Worm (Caenorhabditis elegans) whole organism, young adult: ENCODE data around the gene C27D9.1.

Experiments
- B0019.2 ChIP-seq: fragments of 200-800 bp; sonication (Bioruptor generic); conservative IDR thresholded peaks from 2 replicates; pipeline ENCODE4 v1.3.6; 2022; ENCODE audit warnings: missing genetic modification reagents, missing genetic modification characterization, missing compliant biosample characterization
- F52B5.7 ChIP-seq: sonication (generic microtip); optimal IDR thresholded peaks from 2 replicates; lab custom pipeline; 2016; ENCODE audit warnings: mild to moderate bottlenecking, missing genetic modification characterization, missing compliant biosample characterization
- T07F8.4 ChIP-seq: sonication (generic microtip); optimal IDR thresholded peaks from 2 replicates; lab custom pipeline; 2016; ENCODE audit warnings: mild to moderate bottlenecking, missing genetic modification characterization, moderate library complexity, missing compliant biosample characterization
- aptf-2 ChIP-seq: fragments of 200-800 bp; sonication (Bioruptor generic); conservative IDR thresholded peaks from 2 replicates; pipeline ENCODE4 v1.3.6; 2022; ENCODE audit warnings: missing genetic modification reagents, missing genetic modification characterization, missing compliant biosample characterization
- bed-2 ChIP-seq: fragments of 200-800 bp; sonication (Bioruptor generic); IDR thresholded peaks from 2 replicates; pipeline ENCODE4 v1.3.6; 2022; ENCODE audit warnings: missing genetic modification reagents, missing genetic modification characterization, missing compliant biosample characterization
- egrh-3 ChIP-seq: fragments of 200-800 bp; sonication (Bioruptor generic); IDR thresholded peaks from 2 replicates; pipeline ENCODE4 v1.3.6; 2022; ENCODE audit warnings: missing genetic modification reagents, missing genetic modification characterization, missing compliant biosample characterization
- madf-3 ChIP-seq: fragments of 200-800 bp; sonication (Bioruptor generic); IDR thresholded peaks from 2 replicates; pipeline ENCODE4 v1.3.6; 2022; ENCODE audit warnings: missing genetic modification reagents, missing genetic modification characterization, missing compliant biosample characterization
- madf-8 ChIP-seq: fragments of 200-800 bp; sonication (Bioruptor generic); conservative IDR thresholded peaks from 2 replicates; pipeline ENCODE4 v1.3.6; 2022; ENCODE audit warnings: missing genetic modification reagents, missing genetic modification characterization, missing compliant biosample characterization
- nhr-80 ChIP-seq: sonication (generic microtip); optimal IDR thresholded peaks from 2 replicates; lab custom pipeline; 2016; ENCODE audit warnings: missing genetic modification characterization, missing compliant biosample characterization
- rcor-1 ChIP-seq: fragments of 200-800 bp; sonication (Bioruptor generic); IDR thresholded peaks from 2 replicates; pipeline ENCODE4 v1.3.6; 2022; ENCODE audit warnings: missing genetic modification reagents, missing genetic modification characterization, missing compliant biosample characterization
- rpc-1 ChIP-seq, 2 experiments: fragments of 150-350 bp in 1 of 2; sonication (generic microtip) in 1 of 2; optimal IDR thresholded peaks; 2 replicates each; lab custom pipeline; 2014 to 2018; ENCODE audit warnings: missing biosample characterization in 1 of 2, missing genetic modification characterization in 1 of 2, missing genetic modification reagents in 1 of 2, missing genotype in 1 of 2
- unc-62 ChIP-seq: fragments of 150-350 bp; optimal IDR thresholded peaks from 2 replicates; lab custom pipeline; 2014; ENCODE audit warnings: missing biosample characterization, missing genetic modification reagents, missing genetic modification characterization

DNA sequence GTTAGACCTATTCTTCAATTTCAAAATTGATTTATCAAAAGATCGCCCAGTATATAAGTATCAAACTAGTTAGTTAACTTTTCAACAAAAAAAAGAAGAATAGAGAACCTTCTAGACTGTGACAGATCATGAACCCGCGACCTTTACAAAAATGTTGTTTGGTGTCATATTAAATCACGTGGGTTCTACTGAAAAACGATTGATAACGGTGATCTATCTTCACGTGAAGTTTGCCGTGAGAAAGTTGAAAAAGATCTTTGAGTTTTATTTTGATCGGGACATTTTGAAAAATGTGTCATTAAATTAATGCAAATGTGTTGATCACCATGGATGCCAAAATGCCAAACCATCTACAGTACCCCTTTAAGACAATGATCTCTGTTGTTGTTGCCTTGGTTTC, 4.8 kb upstream of the C27D9.1 start:
- TF ChIP-seq unc-62 (no peak), egrh-3 (GFP tag; lab: Robert Waterston, UW) (no peak), B0019.2 (GFP tag; lab: Robert Waterston, UW) (no peak), nhr-80 (tag; lab: Kevin White, UChicago) (no peak), aptf-2 (no peak), madf-3 (GFP tag; lab: Robert Waterston, UW) (no peak), T07F8.4 (tag; lab: Kevin White, UChicago) (no peak), madf-8 (GFP tag; lab: Robert Waterston, UW) (no peak), rcor-1 (GFP tag; lab: Robert Waterston, UW) (no peak), F52B5.7 (no peak), bed-2 (no peak), rpc-1 (optimal IDR thresholded peaks at IDR 0.05; lab: Kevin White, UChicago) (no peak), rpc-1 (tag; optimal IDR thresholded peaks at IDR 0.05; lab: Kevin White, UChicago) (no peak)
